Worm (Caenorhabditis elegans) whole organism, early embryonic: ENCODE data around the gene gcs-1.

ENCODE experiments used
- F13C5.2 ChIP-seq: sonication (generic microtip); optimal IDR thresholded peaks from 2 replicates; lab custom pipeline; 2017; ENCODE audit warnings: mild to moderate bottlenecking, missing genetic modification characterization, inconsistent platforms, missing compliant biosample characterization
- ama-1 ChIP-seq: fragments of 150-350 bp; optimal IDR thresholded peaks from 2 replicates; lab custom pipeline; 2014
- ceh-13 ChIP-seq: fragments of 200-800 bp; sonication (Bioruptor generic); optimal IDR thresholded peaks from 2 replicates; lab custom pipeline; 2018; ENCODE audit warnings: mild to moderate bottlenecking, missing genetic modification characterization, missing compliant biosample characterization
- ets-7 ChIP-seq: sonication (generic microtip); optimal IDR thresholded peaks from 2 replicates; lab custom pipeline; 2016; ENCODE audit warnings: missing genotype, missing genetic modification characterization, missing compliant biosample characterization
- flt-1 ChIP-seq: fragments of 200-800 bp; sonication (Bioruptor generic); IDR thresholded peaks from 2 replicates; pipeline ENCODE4 v1.3.6; 2022; ENCODE audit warnings: missing genetic modification characterization, missing compliant biosample characterization
- hmg-4 ChIP-seq: fragments of 200-800 bp; sonication (Bioruptor generic); optimal IDR thresholded peaks from 2 replicates; lab custom pipeline; 2018; ENCODE audit warnings: mild to moderate bottlenecking, missing genetic modification characterization, missing compliant biosample characterization
- scrt-1 ChIP-seq: fragments of 200-800 bp; sonication (Bioruptor generic); IDR thresholded peaks from 2 replicates; pipeline ENCODE4 v1.3.6; 2022; ENCODE audit warnings: missing genetic modification characterization, missing compliant biosample characterization
- sea-1 ChIP-seq: fragments of 200-800 bp; sonication (Bioruptor generic); conservative IDR thresholded peaks from 2 replicates; pipeline ENCODE4 v1.3.6; 2022; ENCODE audit warnings: missing genetic modification characterization, missing compliant biosample characterization
- tra-4 ChIP-seq: sonication (generic microtip); optimal IDR thresholded peaks from 2 replicates; lab custom pipeline; 2017; ENCODE audit warnings: missing genetic modification characterization, missing compliant biosample characterization

- TF ChIP-seq hmg-4 = no peak
- TF ChIP-seq tra-4 (tag; lab: Kevin White, UChicago) = no peak
- no peak for TF ChIP-seq ama-1
- TF ChIP-seq sea-1 (GFP tag; lab: Robert Waterston, UW) = no peak
- TF ChIP-seq scrt-1 (GFP tag; lab: Robert Waterston, UW) = no peak
- TF ChIP-seq ets-7 (tag; lab: Kevin White, UChicago) = no peak
- TF ChIP-seq F13C5.2 (tag; lab: Kevin White, UChicago) = no peak
- TF ChIP-seq flt-1 = no peak
- no peak for TF ChIP-seq ceh-13 (GFP tag; lab: Kevin White, UChicago)
Measured at ce11 chrII:9076098-9076879, 38.2 kb upstream of the gcs-1 start.
